Worm (Caenorhabditis elegans) whole organism, mixed stage, embryonic: ENCODE data around the gene E01G6.2.
"Not testable (repeated sequence)": the region's sequence is repeated elsewhere in the genome, so short reads cannot be mapped to it uniquely, and the experiment has no call there.

Experiments
- lin-32 ChIP-seq: fragments of 200-800 bp; sonication (Bioruptor generic); optimal IDR thresholded peaks from 2 replicates; lab custom pipeline; 2018; ENCODE audit warnings: mild to moderate bottlenecking, missing genetic modification characterization, missing compliant biosample characterization
- sptf-1 ChIP-seq: sonication (generic microtip); optimal IDR thresholded peaks from 2 replicates; lab custom pipeline; 2017; ENCODE audit warnings: mild to moderate bottlenecking, missing genetic modification characterization, moderate library complexity, missing compliant biosample characterization
- unc-62 ChIP-seq: fragments of 150-350 bp; optimal IDR thresholded peaks from 2 replicates; lab custom pipeline; 2014; ENCODE audit warnings: missing biosample characterization, missing genetic modification reagents, missing genetic modification characterization

E01G6.2 gene

ce11 chrX:12308045-12308499 lies 51.6 kb downstream of the E01G6.2 start, which contains the start of gene F17A2.16:
TSS of gene F17A2.16 (plus strand) at chrX:12308449.
- not testable (repeated sequence) for TF ChIP-seq unc-62 (GFP tag; lab: Kevin White, UChicago); sptf-1; lin-32 (GFP tag; lab: Kevin White, UChicago)
- TF ChIP-seq, all 35 proteins: peak for 0; not testable (repeated sequence) for 35
